Worm (Caenorhabditis elegans) whole organism, L3 larva: Measurements from ENCODE around the gene rbx-1.

Source experiments
- aly-2 ChIP-seq: fragments of 150-350 bp; optimal IDR thresholded peaks from 2 replicates; lab custom pipeline; 2014; ENCODE audit warnings: missing biosample characterization, missing genetic modification characterization
- ama-1 ChIP-seq: fragments of 150-350 bp; optimal IDR thresholded peaks from 2 replicates; lab custom pipeline; 2018
- ceh-28 ChIP-seq: fragments of 150-350 bp; optimal IDR thresholded peaks from 2 replicates; lab custom pipeline; 2014; ENCODE audit warnings: missing biosample characterization, missing genetic modification reagents, missing genetic modification characterization
- egl-27 ChIP-seq: sonication (generic microtip); optimal IDR thresholded peaks from 4 replicates; lab custom pipeline; 2017; ENCODE audit warnings: missing biosample characterization, missing genetic modification reagents, missing genetic modification characterization
- nhr-11 ChIP-seq: fragments of 150-350 bp; optimal IDR thresholded peaks from 2 replicates; lab custom pipeline; 2014; ENCODE audit warnings: missing biosample characterization, missing genetic modification characterization
- nhr-12 ChIP-seq: fragments of 150-350 bp; optimal IDR thresholded peaks from 2 replicates; lab custom pipeline; 2014; ENCODE audit warnings: missing biosample characterization, missing genetic modification characterization
- nhr-237 ChIP-seq: fragments of 150-350 bp; optimal IDR thresholded peaks from 2 replicates; lab custom pipeline; 2014; ENCODE audit warnings: missing biosample characterization, missing genetic modification characterization
- nhr-25 ChIP-seq: sonication (generic microtip); optimal IDR thresholded peaks from 2 replicates; lab custom pipeline; 2017; ENCODE audit warnings: missing biosample characterization, missing genetic modification characterization
- nhr-67 ChIP-seq: fragments of 150-350 bp; optimal IDR thresholded peaks from 2 replicates; lab custom pipeline; 2014; ENCODE audit warnings: missing biosample characterization, missing genetic modification characterization
- unc-39 ChIP-seq: sonication (generic microtip); optimal IDR thresholded peaks from 4 replicates; lab custom pipeline; 2017; ENCODE audit warnings: missing biosample characterization, missing genetic modification characterization
- unc-62 ChIP-seq: fragments of 150-350 bp; sonication (generic microtip); optimal IDR thresholded peaks from 4 replicates; lab custom pipeline; 2014; ENCODE audit warnings: missing biosample characterization, missing genetic modification reagents, missing genetic modification characterization

DNA sequence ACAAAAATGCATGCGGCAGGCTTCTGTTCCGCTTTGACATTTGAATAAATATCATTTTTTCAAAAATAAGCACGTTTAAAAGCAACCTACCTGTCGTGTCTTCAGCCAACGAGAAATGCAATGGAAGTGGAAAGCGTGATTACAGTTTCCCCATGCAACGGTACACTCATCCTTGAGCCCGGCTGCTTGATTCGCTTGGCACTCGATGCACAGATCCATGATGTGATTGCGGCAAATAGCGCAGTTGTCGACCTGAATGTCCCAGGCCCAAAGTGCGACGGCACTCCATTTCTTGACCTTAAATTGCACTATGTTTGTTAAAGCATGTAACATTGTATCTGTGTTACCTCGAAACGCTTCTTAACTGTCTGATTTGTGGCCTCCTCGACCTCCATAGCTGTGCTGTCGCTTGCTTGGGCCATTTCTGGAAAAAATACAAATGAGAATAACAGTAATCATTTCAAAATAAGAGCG lies at the start of gene rbx-1:
- TF ChIP-seq nhr-237 (no peak), aly-2 (no peak), ama-1 (lab: Kevin White, UChicago) (no peak), nhr-25 (no peak), nhr-11 (tag; lab: Kevin White, UChicago) (no peak), nhr-12 (tag; lab: Kevin White, UChicago) (no peak), ceh-28 (tag; lab: Kevin White, UChicago) (no peak), egl-27 (tag; lab: Kevin White, UChicago) (no peak), unc-62 (GFP tag; lab: Kevin White, UChicago) (no peak), nhr-67 (tag; lab: Kevin White, UChicago) (no peak), unc-39 (tag; lab: Kevin White, UChicago) (no peak)
